Worm (Caenorhabditis elegans) whole organism, L1 larva: ENCODE data around the gene F13H10.3.

ENCODE experiments used
- C34B4.2 ChIP-seq: sonication (generic microtip); optimal IDR thresholded peaks from 2 replicates; lab custom pipeline; 2017; ENCODE audit warnings: mild to moderate bottlenecking, missing genetic modification characterization, missing compliant biosample characterization
- Y116A8C.19 ChIP-seq: sonication (generic microtip); optimal IDR thresholded peaks from 2 replicates; lab custom pipeline; 2016; ENCODE audit warnings: missing compliant biosample characterization, missing genetic modification characterization, borderline replicate concordance
- ama-1 ChIP-seq: fragments of 150-350 bp; optimal IDR thresholded peaks from 2 replicates; lab custom pipeline; 2014
- blmp-1 ChIP-seq: fragments of 150-350 bp; optimal IDR thresholded peaks from 2 replicates; lab custom pipeline; 2014; ENCODE audit warnings: missing biosample characterization, missing genetic modification characterization
- ceh-63 ChIP-seq: fragments of 200-800 bp; sonication (Bioruptor generic); optimal IDR thresholded peaks from 2 replicates; lab custom pipeline; 2018; ENCODE audit warnings: mild to moderate bottlenecking, missing genetic modification characterization, missing compliant biosample characterization
- ceh-8 ChIP-seq: fragments of 200-800 bp; sonication (Bioruptor generic); optimal IDR thresholded peaks from 2 replicates; lab custom pipeline; 2018; ENCODE audit warnings: mild to moderate bottlenecking, missing genetic modification characterization, moderate library complexity, missing compliant biosample characterization
- ceh-82 ChIP-seq, 3 experiments: fragments of 150-350 bp in 1 of 3; sonication (generic microtip) in 2 of 3; optimal IDR thresholded peaks; 2 replicates each; lab custom pipeline; 2014 to 2017; ENCODE audit warnings: missing biosample characterization in 3 of 3, missing genetic modification characterization in 3 of 3
- ceh-90 ChIP-seq: sonication (generic microtip); optimal IDR thresholded peaks from 2 replicates; lab custom pipeline; 2016; ENCODE audit warnings: missing genetic modification characterization, missing compliant biosample characterization
- ces-1 ChIP-seq: fragments of 150-350 bp; optimal IDR thresholded peaks from 2 replicates; lab custom pipeline; 2014; ENCODE audit warnings: missing biosample characterization, missing genetic modification reagents, missing genetic modification characterization
- dpl-1 ChIP-seq, 3 experiments: fragments of 150-350 bp in 2 of 3; sonication (generic microtip) in 1 of 3; optimal IDR thresholded peaks; 2 replicates each; lab custom pipeline; 2014 to 2017; ENCODE audit warnings: missing biosample characterization in 3 of 3, missing genetic modification characterization in 3 of 3, missing genetic modification reagents in 3 of 3
- dsc-1 ChIP-seq: sonication (generic microtip); optimal IDR thresholded peaks from 2 replicates; lab custom pipeline; 2016; ENCODE audit warnings: mild to moderate bottlenecking, missing genetic modification characterization, missing compliant biosample characterization
- efl-1 ChIP-seq, 4 experiments: fragments of 150-350 bp; optimal IDR thresholded peaks in 3 of 4; peaks in 1 of 4; 1 replicate in 1 of 4; 2 replicates in 3 of 4; lab custom pipeline; 2014; ENCODE audit warnings: missing biosample characterization in 2 of 4, missing genetic modification characterization in 2 of 4, missing genetic modification reagents in 2 of 4
- efl-3 ChIP-seq: fragments of 200-800 bp; sonication (Bioruptor generic); optimal IDR thresholded peaks from 2 replicates; lab custom pipeline; 2018; ENCODE audit warnings: mild to moderate bottlenecking, missing genetic modification characterization, missing compliant biosample characterization
- egl-27 ChIP-seq, 2 experiments: fragments of 150-350 bp in 1 of 2; sonication (generic microtip); optimal IDR thresholded peaks; 3 replicates each; lab custom pipeline; 2017 to 2018; ENCODE audit warnings: missing biosample characterization in 2 of 2, missing genetic modification characterization in 2 of 2, missing genetic modification reagents in 2 of 2
- elt-3 ChIP-seq, 6 experiments: fragments of 150-350 bp in 1 of 6; sonication (generic microtip); optimal IDR thresholded peaks; 2 replicates each; lab custom pipeline; 2017 to 2018; ENCODE audit warnings: missing biosample characterization in 6 of 6, missing genetic modification characterization in 6 of 6, inconsistent platforms in 1 of 6
- ets-5 ChIP-seq: fragments of 200-800 bp; sonication (Bioruptor generic); IDR thresholded peaks from 2 replicates; pipeline ENCODE4 v1.3.6; 2022; ENCODE audit warnings: missing genetic modification characterization, missing compliant biosample characterization
- fkh-10 ChIP-seq: sonication (generic microtip); optimal IDR thresholded peaks from 2 replicates; lab custom pipeline; 2017; ENCODE audit warnings: missing biosample characterization, missing genetic modification reagents, missing genetic modification characterization
- fkh-4 ChIP-seq: sonication (generic microtip); optimal IDR thresholded peaks from 2 replicates; lab custom pipeline; 2016; ENCODE audit warnings: missing compliant biosample characterization, missing genetic modification characterization, borderline replicate concordance
- fos-1 ChIP-seq: fragments of 150-350 bp; optimal IDR thresholded peaks from 2 replicates; lab custom pipeline; 2014; ENCODE audit warnings: missing biosample characterization, missing genetic modification characterization
- hlh-17 ChIP-seq: fragments of 200-800 bp; sonication (Bioruptor generic); optimal IDR thresholded peaks from 2 replicates; lab custom pipeline; 2018; ENCODE audit warnings: missing genetic modification characterization, mild to moderate bottlenecking, missing compliant biosample characterization, moderate library complexity, borderline replicate concordance
- hlh-4 ChIP-seq: sonication (generic microtip); optimal IDR thresholded peaks from 2 replicates; lab custom pipeline; 2016; ENCODE audit warnings: mild to moderate bottlenecking, missing genetic modification characterization, missing compliant biosample characterization
- hpl-2 ChIP-seq: fragments of 150-350 bp; optimal IDR thresholded peaks from 2 replicates; lab custom pipeline; 2014; ENCODE audit warnings: missing biosample characterization, missing genetic modification reagents, missing genetic modification characterization
- irx-1 ChIP-seq: sonication (generic microtip); optimal IDR thresholded peaks from 2 replicates; lab custom pipeline; 2016; ENCODE audit warnings: missing genetic modification characterization, missing compliant biosample characterization
- jun-1 ChIP-seq: fragments of 150-350 bp; optimal IDR thresholded peaks from 2 replicates; lab custom pipeline; 2014; ENCODE audit warnings: missing biosample characterization, missing genetic modification reagents, missing genetic modification characterization
- lin-13 ChIP-seq: fragments of 150-350 bp; optimal IDR thresholded peaks from 2 replicates; lab custom pipeline; 2014; ENCODE audit warnings: missing biosample characterization, missing genetic modification reagents, missing genetic modification characterization
- lin-14 ChIP-seq: fragments of 200-800 bp; sonication (Bioruptor generic); optimal IDR thresholded peaks from 2 replicates; lab custom pipeline; 2018; ENCODE audit warnings: mild to moderate bottlenecking, missing genetic modification characterization, moderate library complexity, missing compliant biosample characterization
- lin-15B ChIP-seq: fragments of 150-350 bp; sonication (generic microtip); optimal IDR thresholded peaks from 3 replicates; lab custom pipeline; 2014; ENCODE audit warnings: missing biosample characterization, missing genetic modification characterization
- lin-35 ChIP-seq, 2 experiments: fragments of 150-350 bp; optimal IDR thresholded peaks; 2 replicates each; lab custom pipeline; 2014; ENCODE audit warnings: missing biosample characterization in 2 of 2, missing genetic modification characterization in 2 of 2, missing genetic modification reagents in 2 of 2
- lin-39 ChIP-seq: fragments of 150-350 bp; optimal IDR thresholded peaks from 2 replicates; lab custom pipeline; 2014; ENCODE audit warnings: missing biosample characterization, missing genetic modification reagents, missing genetic modification characterization
- mab-9 ChIP-seq: fragments of 200-800 bp; sonication (Bioruptor generic); IDR thresholded peaks from 2 replicates; pipeline ENCODE4 v1.3.6; 2022; ENCODE audit warnings: missing genetic modification reagents, missing genetic modification characterization, missing compliant biosample characterization
- nhr-19 ChIP-seq: fragments of 200-800 bp; sonication (Bioruptor generic); conservative IDR thresholded peaks from 2 replicates; pipeline ENCODE4 v1.3.6; 2022; ENCODE audit warnings: missing genetic modification characterization, missing compliant biosample characterization
- nhr-237 ChIP-seq: fragments of 150-350 bp; optimal IDR thresholded peaks from 2 replicates; lab custom pipeline; 2014; ENCODE audit warnings: missing biosample characterization, missing genetic modification characterization
- nhr-28 ChIP-seq: fragments of 150-350 bp; optimal IDR thresholded peaks from 2 replicates; lab custom pipeline; 2014; ENCODE audit warnings: missing biosample characterization, missing genetic modification characterization
- nhr-47 ChIP-seq: sonication (generic microtip); optimal IDR thresholded peaks from 2 replicates; lab custom pipeline; 2016; ENCODE audit warnings: mild to moderate bottlenecking, missing genetic modification characterization, moderate library complexity, missing compliant biosample characterization
- nhr-71 ChIP-seq: sonication (generic microtip); optimal IDR thresholded peaks from 2 replicates; lab custom pipeline; 2016; ENCODE audit warnings: mild to moderate bottlenecking, missing genetic modification characterization, moderate library complexity, missing compliant biosample characterization
- nhr-76 ChIP-seq: sonication (generic microtip); optimal IDR thresholded peaks from 2 replicates; lab custom pipeline; 2017; ENCODE audit warnings: missing biosample characterization, missing genetic modification characterization
- nhr-77 ChIP-seq: fragments of 150-350 bp; optimal IDR thresholded peaks from 2 replicates; lab custom pipeline; 2014; ENCODE audit warnings: missing biosample characterization, missing genetic modification characterization
- nhr-85 ChIP-seq: sonication (generic microtip); peaks from one replicate; lab custom pipeline; 2016; ENCODE audit warnings: missing genetic modification characterization, inconsistent platforms, missing compliant biosample characterization
- nhr-90 ChIP-seq: sonication (generic microtip); optimal IDR thresholded peaks from 2 replicates; lab custom pipeline; 2016; ENCODE audit warnings: mild to moderate bottlenecking, missing genetic modification characterization, missing compliant biosample characterization; ENCODE audit not compliant: poor library complexity
- pqm-1 ChIP-seq: sonication (generic microtip); optimal IDR thresholded peaks from 3 replicates; lab custom pipeline; 2017; ENCODE audit warnings: missing biosample characterization, missing genetic modification characterization
- skn-1 ChIP-seq: fragments of 150-350 bp; optimal IDR thresholded peaks from 2 replicates; lab custom pipeline; 2014; ENCODE audit warnings: missing biosample characterization, missing genetic modification characterization
- snpc-4 ChIP-seq: fragments of 150-350 bp; optimal IDR thresholded peaks from 2 replicates; lab custom pipeline; 2014; ENCODE audit warnings: missing biosample characterization, missing genetic modification characterization
- snu-23 ChIP-seq: sonication (generic microtip); optimal IDR thresholded peaks from 2 replicates; lab custom pipeline; 2016; ENCODE audit warnings: missing genetic modification characterization, missing compliant biosample characterization
- sptf-1 ChIP-seq: fragments of 150-350 bp; optimal IDR thresholded peaks from 2 replicates; lab custom pipeline; 2014; ENCODE audit warnings: missing biosample characterization, missing genetic modification characterization
- sup-37 ChIP-seq: fragments of 200-800 bp; sonication (Bioruptor generic); optimal IDR thresholded peaks from 2 replicates; lab custom pipeline; 2018; ENCODE audit warnings: mild to moderate bottlenecking, missing genetic modification characterization, missing compliant biosample characterization
- unc-130 ChIP-seq: fragments of 150-350 bp; optimal IDR thresholded peaks from 2 replicates; lab custom pipeline; 2017; ENCODE audit warnings: missing biosample characterization, missing genetic modification characterization, inconsistent platforms
- unc-62 ChIP-seq: fragments of 150-350 bp; optimal IDR thresholded peaks from 2 replicates; lab custom pipeline; 2014; ENCODE audit warnings: missing biosample characterization, missing genetic modification reagents, missing genetic modification characterization
- unc-86 ChIP-seq: sonication (generic microtip); optimal IDR thresholded peaks from 2 replicates; lab custom pipeline; 2016; ENCODE audit warnings: missing genetic modification characterization, missing compliant biosample characterization
- unc-98 ChIP-seq: fragments of 200-800 bp; sonication (Bioruptor generic); IDR thresholded peaks from 2 replicates; pipeline ENCODE4 v1.3.6; 2022; ENCODE audit warnings: missing genetic modification characterization, missing compliant biosample characterization
- zip-4 ChIP-seq: fragments of 200-800 bp; sonication (Bioruptor generic); optimal IDR thresholded peaks from 2 replicates; lab custom pipeline; 2018; ENCODE audit warnings: mild to moderate bottlenecking, missing genetic modification characterization, moderate library complexity, missing compliant biosample characterization
- ztf-11 ChIP-seq, 2 experiments: sonication (generic microtip); optimal IDR thresholded peaks; 2 replicates each; lab custom pipeline; 2016 to 2017; ENCODE audit warnings: missing genetic modification characterization in 2 of 2, missing biosample characterization in 1 of 2, missing compliant biosample characterization in 1 of 2

Gene F13H10.3

ce11 chrIV:11027560-11027959, 11.8 kb upstream of the F13H10.3 start (continued):
- TF ChIP-seq zip-4 (GFP tag; lab: Kevin White, UChicago) (no peak), unc-98 (no peak), blmp-1 (tag; lab: Kevin White, UChicago) (peak; percentile 77), fkh-10 (GFP tag; lab: Kevin White, UChicago) (no peak), nhr-28 (no peak), hpl-2 (GFP tag; lab: Kevin White, UChicago) (no peak), lin-35 (GFP tag; optimal IDR thresholded peaks at IDR 0.05; lab: Kevin White, UChicago) (peak; percentile 68 to 78), C34B4.2 (no peak), hlh-17 (no peak), nhr-47 (tag; lab: Kevin White, UChicago) (peak; percentile 82), ceh-90 (tag; lab: Kevin White, UChicago) (no peak), fos-1 (tag; lab: Kevin White, UChicago) (peak; percentile 66), egl-27 (tag; optimal IDR thresholded peaks at IDR 0.05; lab: Kevin White, UChicago) (peak; percentile 46 to 69), ceh-63 (no peak), nhr-77 (tag; lab: Kevin White, UChicago) (peak; percentile 71), fkh-4 (tag; lab: Kevin White, UChicago) (no peak), snu-23 (peak; percentile 96), unc-130 (tag; lab: Kevin White, UChicago) (peak; percentile 11), jun-1 (peak; percentile 70), ces-1 (GFP tag; lab: Kevin White, UChicago) (no peak), ets-5 (GFP tag; lab: Robert Waterston, UW) (no peak), skn-1 (peak; percentile 90), sup-37 (GFP tag; lab: Kevin White, UChicago) (no peak), dsc-1 (tag; lab: Kevin White, UChicago) (peak; percentile 66), snpc-4 (tag; lab: Kevin White, UChicago) (peak; percentile 10), nhr-19 (GFP tag; lab: Robert Waterston, UW) (peak; percentile 81), elt-3 (tag; optimal IDR thresholded peaks at IDR 0.05; lab: Kevin White, UChicago) (peak in 5 of 6 experiments; percentile 19 to 85 (median 65)), irx-1 (peak; percentile 23), dpl-1 (GFP tag; optimal IDR thresholded peaks at IDR 0.05; lab: Kevin White, UChicago) (peak; percentile 45 to 49 (median 47)), nhr-237 (peak; percentile 73), ceh-82 (tag; optimal IDR thresholded peaks at IDR 0.05; lab: Kevin White, UChicago) (peak; percentile 39 to 70 (median 65)), nhr-76 (tag; lab: Kevin White, UChicago) (no peak), efl-1 (optimal IDR thresholded peaks at IDR 0.05; lab: Kevin White, UChicago) (peak; percentile 62 to 66), efl-1 (GFP tag; optimal IDR thresholded peaks at IDR 0.05 in 1 of 2; lab: Kevin White, UChicago) (peak; percentile 15 to 91), lin-14 (GFP tag; lab: Kevin White, UChicago) (peak; percentile 95), unc-62 (no peak), sptf-1 (tag; lab: Kevin White, UChicago) (no peak), Y116A8C.19 (tag; lab: Kevin White, UChicago) (no peak), lin-13 (GFP tag; lab: Kevin White, UChicago) (peak; percentile 73), mab-9 (GFP tag; lab: Robert Waterston, UW) (0 out of 2 replicates have a peak, but pooled peaks have one; percentile 31), ceh-8 (GFP tag; lab: Kevin White, UChicago) (no peak), ztf-11 (tag; optimal IDR thresholded peaks at IDR 0.05; lab: Kevin White, UChicago) (peak in 1 of 2 experiments; percentile 73), nhr-85 (tag; lab: Kevin White, UChicago) (peak; percentile 90), pqm-1 (no peak), nhr-71 (tag; lab: Kevin White, UChicago) (peak; percentile 95), ama-1 (lab: Kevin White, UChicago) (peak; percentile 65), efl-3 (GFP tag; lab: Kevin White, UChicago) (no peak), lin-15B (tag; lab: Kevin White, UChicago) (no peak), hlh-4 (tag; lab: Kevin White, UChicago) (no peak), nhr-90 (tag; lab: Kevin White, UChicago) (peak; percentile 71), unc-86 (tag; lab: Kevin White, UChicago) (peak; percentile 72), lin-39 (tag; lab: Kevin White, UChicago) (no peak)
- TF ChIP-seq, all 84 proteins: peak for 48
